Worm (Caenorhabditis elegans) whole organism, midembryonic: Measurements from ENCODE around the gene bath-23.

Source experiments
- T22C8.4 ChIP-seq: fragments of 200-800 bp; sonication (Bioruptor generic); IDR thresholded peaks from 2 replicates; pipeline ENCODE4 v1.3.6; 2022; ENCODE audit warnings: missing genetic modification characterization, missing compliant biosample characterization
- cog-1 ChIP-seq: sonication (generic microtip); optimal IDR thresholded peaks from 2 replicates; lab custom pipeline; 2016; ENCODE audit warnings: missing genetic modification characterization, missing compliant biosample characterization
- flt-1 ChIP-seq: fragments of 200-800 bp; sonication (Bioruptor generic); IDR thresholded peaks from 2 replicates; pipeline ENCODE4 v1.3.6; 2022; ENCODE audit warnings: missing genetic modification characterization, missing compliant biosample characterization
- med-1 ChIP-seq: sonication (generic microtip); optimal IDR thresholded peaks from 2 replicates; lab custom pipeline; 2017; ENCODE audit warnings: missing genetic modification characterization, mild to moderate bottlenecking, missing compliant biosample characterization, antibody characterized with exemption, missing genetic modification reagents; ENCODE audit not compliant: insufficient read depth
- ref-1 ChIP-seq: fragments of 200-800 bp; sonication (Bioruptor generic); conservative IDR thresholded peaks from 2 replicates; pipeline ENCODE4 v1.3.6; 2022; ENCODE audit warnings: missing genetic modification reagents, missing genetic modification characterization, missing compliant biosample characterization
- tab-1 ChIP-seq: fragments of 200-800 bp; sonication (Bioruptor generic); IDR thresholded peaks from 2 replicates; pipeline ENCODE4 v1.3.6; 2022; ENCODE audit warnings: missing genetic modification characterization, missing compliant biosample characterization
- ztf-23 ChIP-seq: fragments of 200-800 bp; sonication (Bioruptor generic); IDR thresholded peaks from 2 replicates; pipeline ENCODE4 v1.3.6; 2022; ENCODE audit warnings: missing genetic modification reagents, missing genetic modification characterization, missing compliant biosample characterization

DNA sequence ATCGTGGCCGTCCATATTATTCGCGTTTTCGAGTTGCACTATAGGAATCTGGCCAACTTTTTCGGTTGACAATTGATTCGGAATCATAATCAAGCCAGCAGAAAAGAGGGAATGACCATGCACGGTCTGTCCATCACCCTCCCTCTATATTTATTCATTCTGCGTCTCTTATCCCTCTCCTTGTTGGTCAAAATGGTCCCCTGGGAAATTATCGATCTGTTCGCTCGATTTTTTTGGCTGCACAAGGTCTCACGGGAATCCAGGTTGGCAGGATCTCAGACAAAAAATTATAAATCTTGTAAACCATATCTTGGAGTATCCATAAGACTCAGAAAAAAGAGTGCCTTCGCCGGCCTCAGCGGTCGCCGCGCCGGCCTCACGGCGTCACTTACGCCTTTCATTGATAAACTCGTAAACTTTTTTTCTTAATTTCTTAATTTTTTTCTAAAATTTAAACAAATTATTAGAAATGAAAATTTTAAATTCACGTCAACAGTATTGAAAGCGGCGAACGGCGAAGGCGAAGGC, 43.3 kb downstream of the bath-23 start, which contains the start of the genes F18A12.7 and F18A12.2:
- TF ChIP-seq ztf-23 (no peak), tab-1 (GFP tag; lab: Robert Waterston, UW) (no peak), cog-1 (tag; lab: Kevin White, UChicago) (no peak), flt-1 (GFP tag; lab: Robert Waterston, UW) (no peak), T22C8.4 (GFP tag; lab: Robert Waterston, UW) (no peak), med-1 (GFP tag; lab: Kevin White, UChicago) (no peak), ref-1 (no peak)
